Worm (Caenorhabditis elegans) whole organism, L4/young adult: Measurements from ENCODE around the gene Y64G10A.2.

ENCODE experiments used
- W03F9.2 ChIP-seq: fragments of 150-350 bp; optimal IDR thresholded peaks from 2 replicates; lab custom pipeline; 2014; ENCODE audit warnings: missing biosample characterization, missing genetic modification characterization
- dao-5 ChIP-seq: sonication (generic microtip); optimal IDR thresholded peaks from 2 replicates; lab custom pipeline; 2016; ENCODE audit warnings: missing genotype, missing genetic modification characterization, moderate library complexity, missing compliant biosample characterization
- him-1 ChIP-seq: sonication (generic microtip); optimal IDR thresholded peaks from 2 replicates; lab custom pipeline; 2016; ENCODE audit warnings: missing genotype, missing genetic modification reagents, missing genetic modification characterization, missing compliant biosample characterization

Y64G10A.2 gene

DNA sequence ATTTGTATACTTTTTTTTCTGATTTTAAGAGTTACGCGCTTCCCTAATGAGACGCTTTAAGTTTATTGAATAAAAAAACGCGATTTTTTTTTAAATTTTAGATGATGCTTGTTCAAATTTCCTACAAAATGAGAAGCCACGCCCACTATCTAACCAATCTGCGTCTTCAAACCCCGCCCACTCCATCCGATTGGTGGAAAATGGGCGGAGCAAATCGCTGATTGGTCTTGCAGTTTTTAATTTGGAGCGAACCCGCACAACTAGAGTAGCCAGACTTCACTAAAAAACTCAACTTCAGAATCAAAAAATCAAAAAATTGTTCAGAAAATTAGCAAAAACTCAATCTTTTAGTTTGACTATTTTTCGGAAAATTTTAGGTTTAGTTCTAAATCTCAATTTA is 5.2 kb upstream of the Y64G10A.2 start:
- TF ChIP-seq him-1 (tag; lab: Kevin White, UChicago), result no peak
- TF ChIP-seq dao-5 (tag; lab: Kevin White, UChicago), result no peak
- TF ChIP-seq W03F9.2, result no peak

DNA sequence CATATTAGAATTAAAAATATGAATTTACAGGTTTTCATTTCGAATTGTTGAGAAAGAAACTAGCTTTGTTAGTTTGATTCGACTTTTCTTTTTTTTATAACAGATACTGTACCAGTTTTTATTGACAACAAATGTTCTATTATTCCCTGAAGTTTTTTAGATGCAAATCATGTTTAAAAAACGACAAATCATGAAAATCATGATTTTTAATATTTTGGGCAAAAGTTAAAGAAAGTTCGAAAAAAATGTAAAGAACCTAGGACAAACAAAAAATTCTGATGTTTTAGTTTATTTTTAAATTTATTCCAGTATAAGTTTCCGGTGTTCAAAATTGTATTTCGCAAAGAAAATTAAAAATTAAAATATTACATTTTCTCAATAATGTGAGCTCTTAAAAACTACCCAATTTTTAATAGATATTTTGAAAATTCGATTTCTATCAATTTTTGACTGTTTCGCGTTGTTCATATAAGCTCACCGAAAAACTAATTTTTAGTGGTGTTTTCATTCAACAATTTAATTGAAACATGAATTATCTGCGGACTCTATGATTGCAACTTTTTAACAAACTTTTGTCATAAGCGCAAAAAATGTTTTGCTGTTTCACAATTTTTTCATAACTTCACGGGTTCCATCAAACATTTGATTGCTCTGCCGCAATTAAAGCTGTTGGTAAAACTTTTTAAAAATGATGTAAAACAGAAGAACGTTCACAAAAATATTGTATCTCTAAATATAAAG is 2.7 kb downstream of the Y64G10A.2 start, which contains the start of gene Y64G10A.10:
Gene Y64G10A.10, minus strand, starts transcription at position 51 of the 741 bp plus-strand sequence.
- no peak for TF ChIP-seq W03F9.2
- TF ChIP-seq dao-5 (tag; lab: Kevin White, UChicago), result no peak
- no peak for TF ChIP-seq him-1 (tag; lab: Kevin White, UChicago)

DNA sequence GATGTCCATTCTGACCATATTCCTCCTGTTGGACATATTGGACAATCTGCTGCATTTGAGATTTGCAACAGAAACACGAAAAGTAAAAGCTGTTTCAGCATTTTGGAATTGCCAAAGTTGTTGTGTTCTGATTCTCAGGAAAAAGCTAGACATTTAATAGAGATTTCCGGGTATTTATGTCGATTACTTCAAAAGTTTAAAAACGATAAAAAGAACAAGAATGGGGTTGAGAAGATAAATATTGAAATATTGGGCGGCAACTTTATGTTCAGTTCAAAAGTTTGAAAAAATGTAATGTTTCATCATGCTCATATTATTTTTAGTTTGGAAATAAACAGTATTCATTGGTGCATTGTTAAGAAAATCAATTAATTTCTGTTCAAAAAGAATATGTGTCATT is 5.3 kb downstream of the Y64G10A.2 start, which contains the start of gene Y64G10A.1:
Gene Y64G10A.1, minus strand, starts transcription at position 101 of the 400 bp plus-strand sequence.
- TF ChIP-seq him-1 (tag; lab: Kevin White, UChicago), result no peak
- no peak for TF ChIP-seq W03F9.2
- TF ChIP-seq dao-5 (tag; lab: Kevin White, UChicago), result no peak

DNA sequence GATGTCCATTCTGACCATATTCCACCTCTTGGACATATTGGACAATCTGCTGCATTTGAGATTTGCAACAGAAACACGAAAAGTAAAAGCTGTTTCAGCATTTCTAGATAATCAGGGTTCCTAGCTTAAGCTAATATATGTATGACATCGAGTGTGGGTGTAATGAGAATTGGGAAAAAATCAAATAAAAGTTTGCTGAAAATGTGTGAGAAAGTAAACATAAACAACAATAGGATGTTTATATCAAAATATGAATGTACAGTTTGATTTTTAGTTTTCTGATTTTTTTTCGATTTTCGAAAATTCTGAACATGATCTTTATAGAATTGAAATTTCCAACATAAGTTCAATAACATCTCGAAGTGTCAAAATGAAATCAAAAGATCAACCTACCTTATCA is 13.5 kb downstream of the Y64G10A.2 start, which contains the start of gene F02H6.6:
Gene F02H6.6, minus strand, starts transcription at position 101 of the 400 bp plus-strand sequence.
- no peak for TF ChIP-seq dao-5 (tag; lab: Kevin White, UChicago)
- TF ChIP-seq W03F9.2, result no peak
- no peak for TF ChIP-seq him-1 (tag; lab: Kevin White, UChicago)

DNA sequence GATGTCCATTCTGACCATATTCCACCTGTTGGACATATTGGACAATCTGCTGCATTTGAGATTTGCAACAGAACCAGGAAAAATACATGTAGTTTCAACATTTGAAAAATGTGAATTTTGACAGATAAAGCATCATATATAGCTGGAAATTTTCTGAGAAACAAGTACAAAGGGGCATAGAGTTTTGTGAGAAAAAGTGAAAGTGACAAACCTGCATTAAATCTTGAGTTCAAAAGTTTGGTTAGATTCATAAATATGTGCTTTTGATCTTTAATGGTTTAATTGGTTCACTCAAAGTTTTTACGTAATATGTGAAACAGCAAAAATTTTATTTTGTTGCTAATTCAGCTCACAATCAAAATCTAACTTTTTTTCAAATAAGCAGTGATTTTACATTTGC is 16.2 kb downstream of the Y64G10A.2 start, which contains the start of gene F02H6.7:
Gene F02H6.7, minus strand, starts transcription at position 101 of the 400 bp plus-strand sequence.
- TF ChIP-seq dao-5 (tag; lab: Kevin White, UChicago) (no peak), W03F9.2 (no peak), him-1 (tag; lab: Kevin White, UChicago) (no peak)

DNA sequence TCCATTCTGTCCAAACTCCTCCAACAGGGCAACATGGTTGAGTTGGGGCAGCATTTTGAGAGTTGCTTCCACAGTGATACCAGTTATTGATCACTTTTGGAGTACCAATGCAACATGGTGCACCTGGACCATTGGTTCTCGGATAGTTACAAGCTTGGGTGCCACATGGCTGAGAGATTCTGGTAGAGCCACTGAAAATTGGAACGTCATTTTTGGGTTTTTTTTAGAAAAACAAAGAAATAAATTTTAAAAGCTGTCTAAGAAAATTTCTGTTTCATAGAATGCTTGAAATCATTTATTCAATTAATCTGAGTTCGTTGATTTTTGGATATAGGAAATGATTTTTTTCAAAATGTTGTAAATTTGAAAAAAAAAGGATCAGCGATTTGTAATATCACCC is 17.1 kb downstream of the Y64G10A.2 start:
- TF ChIP-seq W03F9.2, result no peak
- TF ChIP-seq dao-5 (tag; lab: Kevin White, UChicago), result no peak
- no peak for TF ChIP-seq him-1 (tag; lab: Kevin White, UChicago)

DNA sequence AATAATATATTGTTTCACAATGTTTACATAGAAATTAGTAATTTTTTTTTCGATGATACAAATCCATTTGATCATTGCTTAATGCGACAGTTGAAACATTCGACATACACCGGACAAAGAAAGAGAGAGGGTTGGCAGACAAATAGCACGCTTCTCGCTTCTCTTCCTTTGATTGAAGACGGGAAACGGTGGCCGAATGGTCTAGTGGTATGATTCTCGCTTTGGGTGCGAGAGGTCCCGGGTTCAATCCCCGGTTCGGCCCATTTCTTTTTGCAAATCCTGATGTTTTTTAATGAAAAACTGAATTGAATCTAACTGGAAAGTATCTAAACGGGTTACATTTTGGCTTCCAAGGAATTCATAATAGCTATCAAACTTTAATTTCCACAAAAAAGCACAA is 19.3 kb downstream of the Y64G10A.2 start:
- TF ChIP-seq W03F9.2 (peak; percentile 48), dao-5 (tag; lab: Kevin White, UChicago) (peak; percentile 14), him-1 (tag; lab: Kevin White, UChicago) (no peak)

DNA sequence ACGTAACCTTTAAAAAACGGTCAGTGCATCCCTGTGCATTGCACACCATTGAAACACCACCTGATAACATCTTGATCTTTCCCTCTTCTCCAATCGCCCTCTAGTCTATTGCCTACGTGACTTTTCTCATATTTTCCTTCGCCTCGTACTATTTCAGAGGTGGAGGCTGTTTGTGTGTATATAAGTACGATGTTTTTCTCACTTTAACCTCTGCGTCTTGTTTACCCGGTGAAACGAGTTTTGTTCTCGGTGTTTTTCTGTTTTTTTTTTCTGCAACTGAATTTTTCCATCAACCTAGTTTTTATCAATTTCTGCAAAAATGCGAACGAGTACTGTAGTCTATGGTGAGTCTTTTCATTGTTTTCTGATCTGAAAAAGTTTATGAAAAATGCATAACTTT is 24.5 kb downstream of the Y64G10A.2 start, which contains the start of gene sqrd-1:
Gene sqrd-1, plus strand, starts transcription at position 158 of the 400 bp plus-strand sequence.
- no peak for TF ChIP-seq dao-5 (tag; lab: Kevin White, UChicago)
- TF ChIP-seq W03F9.2, result no peak
- no peak for TF ChIP-seq him-1 (tag; lab: Kevin White, UChicago)

DNA sequence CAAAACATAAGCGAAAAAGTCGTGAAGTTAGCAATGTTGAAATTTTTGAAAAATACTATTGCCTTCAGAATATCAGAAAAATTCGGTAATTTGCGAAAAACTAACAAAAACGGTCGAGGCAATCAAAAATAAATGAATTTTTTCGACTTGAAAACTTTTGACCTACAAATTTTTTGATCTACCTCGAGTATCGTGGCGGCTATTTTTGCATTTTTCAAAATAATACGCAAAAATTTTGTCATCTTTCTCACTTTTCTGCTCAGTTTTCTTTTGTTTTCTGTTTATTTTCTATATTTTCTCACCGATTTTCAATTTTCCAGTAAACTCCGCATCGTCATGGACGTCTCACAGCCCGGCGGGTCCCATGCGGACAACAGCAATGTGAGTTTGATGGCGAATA is 28.5 kb downstream of the Y64G10A.2 start:
- TF ChIP-seq him-1 (tag; lab: Kevin White, UChicago) (no peak), W03F9.2 (no peak), dao-5 (tag; lab: Kevin White, UChicago) (no peak)

DNA sequence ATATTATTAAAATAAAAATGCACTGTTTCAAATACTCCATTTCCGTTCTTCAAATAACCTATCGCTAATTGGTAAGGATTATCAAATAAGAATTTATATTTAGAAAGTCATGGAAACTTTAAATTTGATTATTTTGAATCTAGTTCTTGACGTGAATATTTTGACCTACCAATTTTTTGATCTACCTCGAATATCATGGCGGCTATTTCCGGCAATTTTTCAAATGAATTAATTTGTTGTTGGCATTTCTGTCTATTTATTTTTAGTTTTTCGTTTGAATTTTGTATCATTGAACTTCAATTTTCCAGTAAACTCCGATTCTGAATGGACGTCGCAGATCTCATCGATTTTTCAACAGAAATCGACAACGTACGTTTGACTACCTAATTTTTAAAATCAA is 41.1 kb downstream of the Y64G10A.2 start, which contains the start of gene F02H6.3:
Gene F02H6.3, plus strand, starts transcription at position 266 of the 400 bp plus-strand sequence.
- TF ChIP-seq dao-5 (tag; lab: Kevin White, UChicago), result no peak

DNA sequence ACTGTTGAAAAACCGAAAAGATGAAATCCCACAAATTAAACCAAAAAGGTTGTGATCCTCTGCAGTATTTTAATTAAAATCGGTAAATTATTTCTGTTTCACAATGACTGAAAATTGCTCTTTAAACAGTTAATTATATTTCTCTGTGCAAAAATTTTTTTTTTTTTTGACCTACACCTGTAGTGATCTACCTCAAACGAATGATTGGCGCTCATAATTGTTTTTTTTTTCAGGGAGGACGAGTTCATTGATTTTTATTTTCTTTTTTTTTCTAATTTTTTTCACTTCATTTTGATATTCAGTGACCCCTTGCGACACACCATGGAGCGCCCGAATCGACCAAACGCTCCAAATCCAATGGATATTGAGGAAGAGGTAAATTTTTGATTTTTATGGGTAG is 48.1 kb downstream of the Y64G10A.2 start, which contains the start of gene F02H6.2:
Gene F02H6.2, plus strand, starts transcription at position 301 of the 400 bp plus-strand sequence.
- TF ChIP-seq him-1 (tag; lab: Kevin White, UChicago) (no peak), W03F9.2 (no peak), dao-5 (tag; lab: Kevin White, UChicago) (no peak)

DNA sequence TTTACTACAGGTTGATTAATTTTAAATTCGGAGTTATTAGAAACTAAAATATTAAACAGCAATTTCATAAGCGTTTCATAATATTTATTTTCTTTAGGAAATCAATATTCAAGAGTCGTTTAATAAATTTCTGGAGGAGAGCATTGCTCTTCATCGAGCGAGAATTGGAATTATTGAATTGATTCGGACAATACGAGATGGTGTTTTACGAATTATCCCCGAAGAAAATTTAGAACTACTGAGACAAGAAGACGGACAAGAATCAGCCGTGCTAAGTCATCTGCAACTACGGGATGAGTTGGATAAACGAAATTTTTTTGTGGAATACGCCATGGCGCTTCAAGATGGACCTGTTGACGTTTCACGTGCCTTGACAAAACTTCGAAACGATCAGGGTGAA is 49.9 kb downstream of the Y64G10A.2 start:
- TF ChIP-seq dao-5 (tag; lab: Kevin White, UChicago), result no peak
- no peak for TF ChIP-seq W03F9.2
- TF ChIP-seq him-1 (tag; lab: Kevin White, UChicago), result no peak

DNA sequence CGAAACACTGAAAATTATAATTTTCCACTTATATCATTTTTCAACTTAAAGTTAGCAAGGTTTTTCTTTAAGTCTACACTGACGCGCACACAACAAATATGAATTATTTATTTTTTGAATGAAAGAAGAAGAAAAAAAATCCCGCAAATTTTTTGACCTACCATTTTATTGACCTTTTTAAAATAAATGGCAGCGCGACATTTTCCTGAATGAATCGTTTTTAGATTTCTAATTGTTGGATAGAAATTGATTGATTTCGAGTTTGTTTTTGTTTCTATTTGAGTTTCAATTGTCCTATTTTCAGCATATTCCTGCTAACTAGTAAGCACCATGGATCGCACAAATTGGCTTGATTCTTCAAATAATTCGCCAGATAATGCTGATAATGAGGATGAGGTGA is 51.1 kb downstream of the Y64G10A.2 start, which contains the start of gene K01G12.3:
Gene K01G12.3, plus strand, starts transcription at position 301 of the 400 bp plus-strand sequence.
- TF ChIP-seq dao-5 (tag; lab: Kevin White, UChicago), result no peak
- no peak for TF ChIP-seq W03F9.2
- no peak for TF ChIP-seq him-1 (tag; lab: Kevin White, UChicago)
